Worm (Caenorhabditis elegans) whole organism, mixed stage, embryonic: Measurements from ENCODE around the gene ugt-2.

Source experiments
- M03D4.4 ChIP-seq: sonication (generic microtip); optimal IDR thresholded peaks from 2 replicates; lab custom pipeline; 2017; ENCODE audit warnings: mild to moderate bottlenecking, missing genetic modification characterization, missing compliant biosample characterization
- bed-3 ChIP-seq: fragments of 200-800 bp; sonication (Bioruptor generic); optimal IDR thresholded peaks from 3 replicates; lab custom pipeline; 2018; ENCODE audit warnings: mild to moderate bottlenecking, missing genetic modification characterization, moderate library complexity, missing compliant biosample characterization
- blmp-1 ChIP-seq: fragments of 150-350 bp; optimal IDR thresholded peaks from 2 replicates; lab custom pipeline; 2014; ENCODE audit warnings: missing biosample characterization, missing genetic modification characterization
- ceh-39 ChIP-seq: fragments of 150-350 bp; optimal IDR thresholded peaks from 2 replicates; lab custom pipeline; 2014; ENCODE audit warnings: missing biosample characterization, missing genetic modification characterization
- ceh-43 ChIP-seq: fragments of 200-800 bp; sonication (Bioruptor generic); optimal IDR thresholded peaks from 2 replicates; lab custom pipeline; 2018; ENCODE audit warnings: mild to moderate bottlenecking, missing genetic modification characterization, moderate library complexity, missing compliant biosample characterization
- ceh-83 ChIP-seq: fragments of 200-800 bp; sonication (Bioruptor generic); optimal IDR thresholded peaks from 2 replicates; lab custom pipeline; 2018; ENCODE audit warnings: mild to moderate bottlenecking, missing genetic modification characterization, missing compliant biosample characterization
- ces-1 ChIP-seq: fragments of 150-350 bp; optimal IDR thresholded peaks from 2 replicates; lab custom pipeline; 2014; ENCODE audit warnings: missing biosample characterization, missing genetic modification reagents, missing genetic modification characterization
- cnd-1 ChIP-seq: fragments of 200-800 bp; sonication (Bioruptor generic); optimal IDR thresholded peaks from 2 replicates; lab custom pipeline; 2018; ENCODE audit warnings: mild to moderate bottlenecking, missing genetic modification characterization, missing compliant biosample characterization
- drap-1 ChIP-seq: fragments of 200-800 bp; sonication (Bioruptor generic); optimal IDR thresholded peaks from 3 replicates; lab custom pipeline; 2018; ENCODE audit warnings: mild to moderate bottlenecking, missing genetic modification characterization, missing compliant biosample characterization
- elt-1 ChIP-seq: sonication (generic microtip); optimal IDR thresholded peaks from 2 replicates; lab custom pipeline; 2017; ENCODE audit warnings: missing genetic modification characterization, mild to moderate bottlenecking, missing compliant biosample characterization, antibody characterized with exemption, moderate library complexity, borderline replicate concordance; ENCODE audit not compliant: insufficient read depth
- elt-3 ChIP-seq: fragments of 150-350 bp; optimal IDR thresholded peaks from 2 replicates; lab custom pipeline; 2014; ENCODE audit warnings: missing biosample characterization, missing genetic modification characterization
- flh-1 ChIP-seq: fragments of 200-800 bp; sonication (Bioruptor generic); optimal IDR thresholded peaks from 2 replicates; lab custom pipeline; 2018; ENCODE audit warnings: mild to moderate bottlenecking, missing genetic modification characterization, moderate library complexity, missing compliant biosample characterization
- ham-2 ChIP-seq: fragments of 200-800 bp; sonication (Bioruptor generic); optimal IDR thresholded peaks from 2 replicates; lab custom pipeline; 2018; ENCODE audit warnings: mild to moderate bottlenecking, missing genetic modification characterization, missing compliant biosample characterization
- hlh-1 ChIP-seq: fragments of 150-350 bp; optimal IDR thresholded peaks from 2 replicates; lab custom pipeline; 2014; ENCODE audit warnings: missing biosample characterization, missing genetic modification reagents, missing genetic modification characterization
- lin-13 ChIP-seq: fragments of 150-350 bp; optimal IDR thresholded peaks from 2 replicates; lab custom pipeline; 2014; ENCODE audit warnings: missing biosample characterization, missing genetic modification characterization
- lin-32 ChIP-seq: fragments of 200-800 bp; sonication (Bioruptor generic); optimal IDR thresholded peaks from 2 replicates; lab custom pipeline; 2018; ENCODE audit warnings: mild to moderate bottlenecking, missing genetic modification characterization, missing compliant biosample characterization
- lsy-2 ChIP-seq: fragments of 150-350 bp; optimal IDR thresholded peaks from 2 replicates; lab custom pipeline; 2014; ENCODE audit warnings: missing biosample characterization, missing genetic modification characterization
- mep-1 ChIP-seq: fragments of 150-350 bp; optimal IDR thresholded peaks from 2 replicates; lab custom pipeline; 2017; ENCODE audit warnings: missing biosample characterization, missing genetic modification reagents, missing genetic modification characterization, inconsistent platforms
- mls-2 ChIP-seq: sonication (generic microtip); optimal IDR thresholded peaks from 2 replicates; lab custom pipeline; 2016; ENCODE audit warnings: mild to moderate bottlenecking, missing genetic modification characterization, moderate library complexity, missing compliant biosample characterization
- nhr-12 ChIP-seq: fragments of 150-350 bp; optimal IDR thresholded peaks from 2 replicates; lab custom pipeline; 2014; ENCODE audit warnings: missing biosample characterization, missing genetic modification characterization
- nhr-2 ChIP-seq: fragments of 150-350 bp; optimal IDR thresholded peaks from 2 replicates; lab custom pipeline; 2014; ENCODE audit warnings: missing biosample characterization, missing genetic modification characterization
- nhr-237 ChIP-seq: fragments of 150-350 bp; optimal IDR thresholded peaks from 2 replicates; lab custom pipeline; 2014; ENCODE audit warnings: missing biosample characterization, missing genetic modification characterization
- nhr-28 ChIP-seq: fragments of 150-350 bp; optimal IDR thresholded peaks from 2 replicates; lab custom pipeline; 2014; ENCODE audit warnings: missing biosample characterization, missing genetic modification characterization
- nhr-76 ChIP-seq: sonication (generic microtip); optimal IDR thresholded peaks from 2 replicates; lab custom pipeline; 2017; ENCODE audit warnings: missing biosample characterization, missing genetic modification characterization
- pha-4 ChIP-seq: fragments of 150-350 bp; optimal IDR thresholded peaks from 2 replicates; lab custom pipeline; 2018; ENCODE audit warnings: missing biosample characterization, missing genetic modification reagents, missing genetic modification characterization
- snpc-4 ChIP-seq: fragments of 150-350 bp; optimal IDR thresholded peaks from 2 replicates; lab custom pipeline; 2014; ENCODE audit warnings: missing biosample characterization, missing genetic modification characterization
- sptf-1 ChIP-seq: sonication (generic microtip); optimal IDR thresholded peaks from 2 replicates; lab custom pipeline; 2017; ENCODE audit warnings: mild to moderate bottlenecking, missing genetic modification characterization, moderate library complexity, missing compliant biosample characterization
- tbx-8 ChIP-seq: fragments of 200-800 bp; sonication (Bioruptor generic); optimal IDR thresholded peaks from 2 replicates; lab custom pipeline; 2018; ENCODE audit warnings: mild to moderate bottlenecking, missing genetic modification characterization, moderate library complexity, missing compliant biosample characterization
- unc-120 ChIP-seq: sonication (generic microtip); optimal IDR thresholded peaks from 2 replicates; lab custom pipeline; 2017; ENCODE audit warnings: missing genetic modification characterization, missing compliant biosample characterization; ENCODE audit not compliant: poor library complexity, severe bottlenecking
- unc-62 ChIP-seq: fragments of 150-350 bp; optimal IDR thresholded peaks from 2 replicates; lab custom pipeline; 2014; ENCODE audit warnings: missing biosample characterization, missing genetic modification reagents, missing genetic modification characterization
- zip-8 ChIP-seq: fragments of 150-350 bp; optimal IDR thresholded peaks from 2 replicates; lab custom pipeline; 2014; ENCODE audit warnings: missing biosample characterization, missing genetic modification characterization

The ugt-2 gene

ce11 chrV:10398431-10398830 is at the start of gene ugt-2:
Gene ugt-2 (plus strand): TSS chrV:10398801.
- TF ChIP-seq nhr-2 (tag; lab: Kevin White, UChicago) (no peak), ces-1 (no peak), tbx-8 (GFP tag; lab: Kevin White, UChicago) (no peak), nhr-28 (tag; lab: Kevin White, UChicago) (no peak), unc-62 (GFP tag; lab: Kevin White, UChicago) (no peak), zip-8 (tag; lab: Kevin White, UChicago) (no peak), ham-2 (GFP tag; lab: Kevin White, UChicago) (no peak), nhr-237 (no peak), elt-3 (tag; lab: Kevin White, UChicago) (no peak), ceh-83 (GFP tag; lab: Kevin White, UChicago) (no peak), M03D4.4 (tag; lab: Kevin White, UChicago) (no peak), ceh-39 (tag; lab: Kevin White, UChicago) (no peak)

ce11 chrV:10350054-10350453 is 48.5 kb upstream of the ugt-2 start, which contains the start of gene K07C5.9:
Gene K07C5.9 (minus strand): TSS chrV:10350154.
- TF ChIP-seq lsy-2 (tag; lab: Kevin White, UChicago): no peak
- TF ChIP-seq unc-120 (tag; lab: Kevin White, UChicago): no peak
- no peak for TF ChIP-seq flh-1 (GFP tag; lab: Kevin White, UChicago)
- TF ChIP-seq mls-2 (tag; lab: Kevin White, UChicago): no peak
- TF ChIP-seq sptf-1 (tag; lab: Kevin White, UChicago): no peak
- TF ChIP-seq drap-1 (GFP tag; lab: Kevin White, UChicago): no peak
- no peak for TF ChIP-seq ceh-43 (GFP tag; lab: Kevin White, UChicago)
- no peak for TF ChIP-seq M03D4.4 (tag; lab: Kevin White, UChicago)
- TF ChIP-seq nhr-237: no peak
- TF ChIP-seq mep-1: no peak
- no peak for TF ChIP-seq cnd-1
- no peak for TF ChIP-seq ceh-39 (tag; lab: Kevin White, UChicago)
- no peak for TF ChIP-seq zip-8 (tag; lab: Kevin White, UChicago)
- no peak for TF ChIP-seq nhr-2 (tag; lab: Kevin White, UChicago)
- no peak for TF ChIP-seq lin-32 (GFP tag; lab: Kevin White, UChicago)
- TF ChIP-seq nhr-76: no peak
- TF ChIP-seq nhr-12 (tag; lab: Kevin White, UChicago): no peak
- TF ChIP-seq elt-1 (tag; lab: Kevin White, UChicago): no peak
- no peak for TF ChIP-seq elt-3 (tag; lab: Kevin White, UChicago)

- TF ChIP-seq ceh-39 (tag; lab: Kevin White, UChicago) (peak; percentile 82), bed-3 (GFP tag; lab: Kevin White, UChicago) (no peak), nhr-12 (tag; lab: Kevin White, UChicago) (no peak), lin-32 (GFP tag; lab: Kevin White, UChicago) (no peak), mep-1 (peak; percentile 64), hlh-1 (tag; lab: Kevin White, UChicago) (peak; percentile 53), cnd-1 (no peak), lsy-2 (tag; lab: Kevin White, UChicago) (peak; percentile 77), nhr-237 (peak; percentile 45), lin-13 (peak; percentile 56), ceh-43 (GFP tag; lab: Kevin White, UChicago) (no peak), ces-1 (peak; percentile 77), sptf-1 (tag; lab: Kevin White, UChicago) (no peak), pha-4 (peak; percentile 49)
Measured at ce11 chrV:10352928-10353427, 45.6 kb upstream of the ugt-2 start, which contains the start of gene nol-56. Gene nol-56 (minus strand): TSS chrV:10352978.

ce11 chrV:10355773-10356335 is 42.7 kb upstream of the ugt-2 start, which contains the start of gene sluh-7:
Gene sluh-7 (minus strand): TSS chrV:10355823.
- TF ChIP-seq pha-4 (peak; percentile 49), M03D4.4 (tag; lab: Kevin White, UChicago) (no peak), ces-1 (peak; percentile 55), hlh-1 (tag; lab: Kevin White, UChicago) (peak; percentile 1), nhr-237 (peak; percentile 62), snpc-4 (tag; lab: Kevin White, UChicago) (no peak), sptf-1 (tag; lab: Kevin White, UChicago) (peak; percentile 66), mep-1 (peak; percentile 22), unc-120 (tag; lab: Kevin White, UChicago) (peak; percentile 44), flh-1 (GFP tag; lab: Kevin White, UChicago) (no peak), ceh-43 (GFP tag; lab: Kevin White, UChicago) (no peak), lsy-2 (tag; lab: Kevin White, UChicago) (peak; percentile 72), lin-13 (peak; percentile 29), blmp-1 (no peak), ceh-39 (tag; lab: Kevin White, UChicago) (peak; percentile 42), ceh-83 (GFP tag; lab: Kevin White, UChicago) (peak; percentile 5)
